Fruit fly (Drosophila melanogaster): ENCODE data around the gene Hs2st.

dm6 chr2L:19454070-19454751 lies 9.7 kb upstream of the Hs2st start, which contains the start of gene CG10026:
- TF ChIP-seq h (optimal IDR thresholded peaks at IDR 0.05): no peak
- TF ChIP-seq ttk (optimal IDR thresholded peaks at IDR 0.05): no peak
- no peak for TF ChIP-seq psq (optimal IDR thresholded peaks at IDR 0.05)

All from Kc167 (cell line).